Fruit fly (Drosophila melanogaster): ENCODE data around the gene CG9641.

Gene CG9641

DNA sequence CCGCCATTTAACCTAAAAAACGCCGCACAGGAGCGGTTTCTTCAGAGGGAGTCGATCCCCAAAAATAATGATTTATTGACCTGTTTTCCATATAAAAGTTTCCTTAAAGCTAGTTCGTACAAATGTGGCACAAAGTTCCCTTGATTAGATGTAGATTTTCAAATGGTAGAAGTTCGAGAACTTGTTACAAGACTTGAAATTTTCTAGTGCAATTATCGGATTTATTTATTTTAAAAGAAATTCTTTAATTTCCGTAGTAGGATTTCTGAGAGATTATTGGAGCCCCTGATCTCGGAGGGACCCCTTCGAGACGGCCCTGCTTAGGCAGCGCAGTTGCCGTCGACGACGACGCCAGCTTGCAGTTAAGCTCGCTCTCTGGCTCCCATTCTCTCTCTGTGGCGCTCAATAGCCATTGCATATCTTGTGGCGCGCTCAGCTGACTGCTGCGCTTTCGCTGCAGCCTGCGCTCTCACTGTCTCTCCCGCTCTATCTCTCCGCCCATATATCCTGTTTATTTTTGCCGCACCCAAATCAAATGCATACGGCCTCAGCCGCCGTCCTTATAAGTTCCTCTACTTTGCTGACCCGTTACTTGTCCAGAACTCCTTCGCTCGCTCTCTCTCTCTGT lies 19.0 kb downstream of the CG9641 start (continued):
- TF ChIP-seq CG13287 (GFP tag; IDR thresholded peaks at IDR 0.05; ENCODE audit: partially characterized antibody) = no peak
- no peak for TF ChIP-seq CG4707 (GFP tag; optimal IDR thresholded peaks at IDR 0.05)
- no peak for TF ChIP-seq MBD-R2 (GFP tag; IDR thresholded peaks at IDR 0.05)
- no peak for TF ChIP-seq D19B (GFP tag; optimal IDR thresholded peaks at IDR 0.05)
- TF ChIP-seq CG31224 (GFP tag; IDR thresholded peaks at IDR 0.05) = no peak
- no peak for TF ChIP-seq CG31388 (GFP tag; optimal IDR thresholded peaks at IDR 0.05)
- TF ChIP-seq gce (GFP tag; IDR thresholded peaks at IDR 0.05) = no peak
- no peak for TF ChIP-seq CG1832 (GFP tag; optimal IDR thresholded peaks at IDR 0.05)
- TF ChIP-seq Nf-YC (tag; optimal IDR thresholded peaks at IDR 0.05) = no peak
- TF ChIP-seq Optix (GFP tag; IDR thresholded peaks at IDR 0.05) = 0 out of 3 replicates have a peak, but pooled peaks have one; percentile 38
- TF ChIP-seq danr (GFP tag; IDR thresholded peaks at IDR 0.05) = 0 out of 2 replicates have a peak, but pooled peaks have one; percentile 46
- no peak for TF ChIP-seq CkIIα-i1 (GFP tag; IDR thresholded peaks at IDR 0.05)
- TF ChIP-seq her (GFP tag; optimal IDR thresholded peaks at IDR 0.05) = no peak
- no peak for TF ChIP-seq Bdp1 (GFP tag; optimal IDR thresholded peaks at IDR 0.05)
- TF ChIP-seq CG11247 (GFP tag; IDR thresholded peaks at IDR 0.05) = no peak
- TF ChIP-seq Adf1 (GFP tag; IDR thresholded peaks at IDR 0.05) = peak; percentile 47; the same call in 1 of the 2 replicates
- TF ChIP-seq Asciz (GFP tag; optimal IDR thresholded peaks at IDR 0.05) = peak; percentile 62
- no peak for TF ChIP-seq lilli (GFP tag; optimal IDR thresholded peaks at IDR 0.05)
- no peak for TF ChIP-seq CG9932 (GFP tag; IDR thresholded peaks at IDR 0.05)
- TF ChIP-seq seq (GFP tag; IDR thresholded peaks at IDR 0.05) = no peak; the same call in 1 of the 2 replicates
- no peak for TF ChIP-seq NFAT (GFP tag; IDR thresholded peaks at IDR 0.05)
- no peak for TF ChIP-seq kay (GFP tag; optimal IDR thresholded peaks at IDR 0.05)
- TF ChIP-seq unpg (GFP tag; optimal IDR thresholded peaks at IDR 0.05) = no peak
- TF ChIP-seq GATAe (GFP tag; conservative IDR thresholded peaks at IDR 0.05) = no peak
- TF ChIP-seq CG14860 (GFP tag; IDR thresholded peaks at IDR 0.05; ENCODE audit: partially characterized antibody) = no peak
- TF ChIP-seq D19A (tag; optimal IDR thresholded peaks at IDR 0.05) = peak; percentile 55
- no peak for TF ChIP-seq gsb-n (tag; optimal IDR thresholded peaks at IDR 0.05)
- no peak for TF ChIP-seq tna (GFP tag; IDR thresholded peaks at IDR 0.05; ENCODE audit: partially characterized antibody)
- no peak for TF ChIP-seq Lpt (GFP tag; optimal IDR thresholded peaks at IDR 0.05)
- TF ChIP-seq Bgb (GFP tag; IDR thresholded peaks at IDR 0.05; ENCODE audit: partially characterized antibody) = no peak
- TF ChIP-seq CG8924 (tag; optimal IDR thresholded peaks at IDR 0.05) = peak; percentile 16
- TF ChIP-seq twi (tag; optimal IDR thresholded peaks at IDR 0.05) = no peak
- TF ChIP-seq chinmo (GFP tag; IDR thresholded peaks at IDR 0.05; ENCODE audit: partially characterized antibody) = no peak
- peak; percentile 56 for TF ChIP-seq lmd (GFP tag; IDR thresholded peaks at IDR 0.05)
- no peak for TF ChIP-seq fd102C (GFP tag; optimal IDR thresholded peaks at IDR 0.05)
- peak in 1 of 2 experiments; percentile 4 for TF ChIP-seq crp (GFP tag; optimal IDR thresholded peaks at IDR 0.05)
- TF ChIP-seq croc (GFP tag; conservative IDR thresholded peaks at IDR 0.05) = peak; percentile 68
- no peak for TF ChIP-seq fd3F (GFP tag; optimal IDR thresholded peaks at IDR 0.05)
- peak; percentile 46; the same call in 1 of the 3 replicates for TF ChIP-seq ci (GFP tag; IDR thresholded peaks at IDR 0.05)
- peak; percentile 80 for TF ChIP-seq Abd-B (GFP tag; optimal IDR thresholded peaks at IDR 0.05)
- TF ChIP-seq en (GFP tag; optimal IDR thresholded peaks at IDR 0.05) = no peak
- no peak for TF ChIP-seq CG11398 (GFP tag; optimal IDR thresholded peaks at IDR 0.05)
- no peak for TF ChIP-seq BEAF-32 (GFP tag; optimal IDR thresholded peaks at IDR 0.05)
- TF ChIP-seq CG11085 (GFP tag; IDR thresholded peaks at IDR 0.05) = no peak
- peak in 1 of 2 experiments; percentile 26 for TF ChIP-seq Hr78 (GFP tag; optimal IDR thresholded peaks at IDR 0.05)
- no peak for TF ChIP-seq CG7928 (GFP tag; optimal IDR thresholded peaks at IDR 0.05)
- peak; percentile 9 for TF ChIP-seq CG10431 (GFP tag; optimal IDR thresholded peaks at IDR 0.05)
- TF ChIP-seq Mad (GFP tag; optimal IDR thresholded peaks at IDR 0.05) = peak; percentile 30
- TF ChIP-seq CG6791 (GFP tag; IDR thresholded peaks at IDR 0.05; ENCODE audit: partially characterized antibody) = no peak
- no peak for TF ChIP-seq fru (optimal IDR thresholded peaks at IDR 0.05)

All from whole organism, embryonic.